Worm (Caenorhabditis elegans): ENCODE data around the gene dre-1.
A peak's percentile ranks its signal among the peaks of the same experiment; 100 is the strongest.

The dre-1 gene

DNA sequence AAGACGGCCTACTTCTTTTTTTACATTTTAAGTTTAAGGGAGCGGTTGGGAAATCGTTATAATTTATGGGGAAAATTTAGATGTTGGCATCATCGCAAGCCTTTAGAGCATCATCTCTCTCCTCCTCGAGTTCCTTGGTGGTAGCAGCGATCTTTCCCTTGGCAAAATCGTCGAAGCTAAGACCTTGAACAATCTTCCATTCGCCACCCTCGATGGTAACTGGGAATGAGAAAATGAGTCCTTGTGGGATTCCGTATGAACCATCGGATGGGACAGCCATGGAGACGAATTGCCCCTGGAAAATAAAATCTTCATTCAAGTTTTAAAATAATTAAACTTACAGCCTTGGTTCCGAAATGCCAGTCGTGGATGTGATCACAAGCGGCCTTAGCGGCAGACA, 31.0 kb downstream of the dre-1 start:
- TF ChIP-seq mdl-1 (tag; optimal IDR thresholded peaks at IDR 0.05) (no peak), nhr-237 (tag; optimal IDR thresholded peaks at IDR 0.05) (no peak), ztf-4 (tag; optimal IDR thresholded peaks at IDR 0.05) (no peak), lin-15B (tag; optimal IDR thresholded peaks at IDR 0.05) (no peak), nhr-25 (tag; optimal IDR thresholded peaks at IDR 0.05) (no peak), unc-62 (GFP tag; optimal IDR thresholded peaks at IDR 0.05) (no peak), nhr-12 (tag; optimal IDR thresholded peaks at IDR 0.05) (no peak), eor-1 (tag; optimal IDR thresholded peaks at IDR 0.05) (no peak)

DNA sequence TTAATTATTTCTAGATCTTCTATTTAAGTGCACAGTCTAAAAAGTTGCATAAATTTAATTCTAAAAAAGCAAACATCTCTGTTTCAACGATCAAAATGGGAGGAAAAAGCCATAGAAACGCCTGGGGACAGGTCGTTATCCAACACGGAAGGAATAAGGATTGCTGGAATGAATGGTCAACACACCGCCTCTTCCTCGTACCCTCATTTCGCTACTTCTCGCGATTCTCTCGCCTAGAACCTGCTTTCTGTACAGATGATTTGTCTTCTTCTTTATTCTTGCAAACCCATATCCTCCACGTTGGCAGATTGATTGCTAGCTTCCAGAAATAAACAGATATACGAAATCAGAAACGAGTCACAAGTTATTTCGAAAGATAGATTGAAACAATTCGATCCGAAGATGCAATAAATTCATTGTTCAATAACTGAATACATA, 31.4 kb downstream of the dre-1 start, which contains the start of gene dpy-11:
TSS of gene dpy-11 (minus strand) at position 354 of the 438 bp plus-strand sequence.
- TF ChIP-seq fkh-10 (GFP tag; optimal IDR thresholded peaks at IDR 0.05), result no peak
- TF ChIP-seq lsy-12 (tag; optimal IDR thresholded peaks at IDR 0.05), result peak; percentile 46
- TF ChIP-seq nhr-43 (tag; optimal IDR thresholded peaks at IDR 0.05; ENCODE audit: poor library complexity, severe bottlenecking), result peak; percentile 85
- no peak for TF ChIP-seq ztf-4 (tag; optimal IDR thresholded peaks at IDR 0.05)
- peak; percentile 66 for TF ChIP-seq nhr-23 (tag; optimal IDR thresholded peaks at IDR 0.05)
- TF ChIP-seq lin-39 (tag; optimal IDR thresholded peaks at IDR 0.05), result peak; percentile 24
- peak; percentile 66 for TF ChIP-seq nhr-25 (tag; optimal IDR thresholded peaks at IDR 0.05)
- peak; percentile 29 for TF ChIP-seq elt-2 (tag; optimal IDR thresholded peaks at IDR 0.05)
- peak; percentile 43 for TF ChIP-seq tbx-2 (tag; optimal IDR thresholded peaks at IDR 0.05)
- peak; percentile 10 for TF ChIP-seq ceh-28 (tag; optimal IDR thresholded peaks at IDR 0.05)
- peak; percentile 99 for TF ChIP-seq ama-1 (optimal IDR thresholded peaks at IDR 0.05)
- TF ChIP-seq egl-5 (tag; optimal IDR thresholded peaks at IDR 0.05), result peak; percentile 52
- TF ChIP-seq snpc-4 (tag; optimal IDR thresholded peaks at IDR 0.05), result no peak
- no peak for TF ChIP-seq lin-15B (tag; optimal IDR thresholded peaks at IDR 0.05)
- TF ChIP-seq elt-3 (tag; optimal IDR thresholded peaks at IDR 0.05), result peak in 1 of 3 experiments; percentile 85
- peak; percentile 14 for TF ChIP-seq nfya-1 (tag; optimal IDR thresholded peaks at IDR 0.05; ENCODE audit: insufficient read depth)

DNA sequence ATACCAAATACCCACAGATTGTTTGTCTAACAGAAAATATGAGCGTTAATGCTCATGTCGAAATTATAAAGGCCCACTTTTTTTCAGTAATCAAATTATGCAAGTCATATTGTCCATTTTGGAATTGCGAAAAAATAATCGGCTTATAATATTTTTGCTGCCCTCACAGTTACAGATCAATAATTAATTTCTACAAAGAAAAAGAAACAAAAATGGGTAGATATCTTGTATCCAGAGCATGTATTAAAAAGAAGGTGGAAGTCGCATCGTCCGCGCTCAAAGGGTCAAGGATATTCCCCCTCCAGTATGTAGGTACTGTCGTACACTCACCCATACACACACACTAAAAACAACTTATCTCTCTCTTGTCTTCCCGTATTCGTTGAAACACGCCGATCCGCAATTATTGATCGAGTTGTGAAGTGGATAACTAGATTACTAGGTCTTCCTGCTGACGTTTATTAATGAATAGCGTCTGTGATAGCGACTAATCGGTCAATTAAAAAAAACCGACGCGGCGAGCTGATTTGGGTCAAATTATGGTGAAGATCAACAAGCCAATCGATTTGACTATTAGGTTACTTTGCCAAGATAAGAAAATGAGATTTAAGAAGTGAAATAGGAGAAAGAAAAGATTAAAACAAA, 32.4 kb downstream of the dre-1 start:
- TF ChIP-seq daf-12 (tag; optimal IDR thresholded peaks at IDR 0.05) (no peak), ceh-28 (tag; optimal IDR thresholded peaks at IDR 0.05) (peak; percentile 46), nhr-43 (tag; optimal IDR thresholded peaks at IDR 0.05; ENCODE audit: poor library complexity, severe bottlenecking) (peak; percentile 18), nhr-23 (tag; optimal IDR thresholded peaks at IDR 0.05) (peak; percentile 92)

DNA sequence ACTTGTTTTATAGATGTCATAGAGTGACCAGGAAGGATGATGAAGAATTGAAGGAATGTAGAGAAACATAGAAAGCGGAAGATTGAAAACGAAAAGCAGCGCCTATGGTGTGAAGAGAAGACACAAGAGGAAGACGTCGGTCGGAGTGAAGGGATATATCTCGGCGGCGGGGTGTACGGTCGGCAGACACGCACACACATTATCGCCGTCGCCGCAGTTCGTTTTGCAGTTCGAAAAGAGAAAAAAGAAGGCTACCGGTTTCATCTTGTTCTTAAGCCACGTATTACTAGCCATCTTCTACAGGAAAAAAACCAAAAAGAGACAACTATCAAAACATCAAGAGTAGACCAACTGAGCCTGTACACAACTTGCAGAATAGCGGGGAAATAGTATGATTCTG, 32.9 kb downstream of the dre-1 start:
- TF ChIP-seq ceh-9 (tag; optimal IDR thresholded peaks at IDR 0.05) (no peak), ceh-82 (tag; optimal IDR thresholded peaks at IDR 0.05) (no peak), fkh-10 (GFP tag; optimal IDR thresholded peaks at IDR 0.05) (no peak), jun-1 (tag; optimal IDR thresholded peaks at IDR 0.05) (no peak), nhr-25 (tag; optimal IDR thresholded peaks at IDR 0.05) (peak; percentile 68), nhr-77 (tag; optimal IDR thresholded peaks at IDR 0.05) (no peak), ceh-28 (tag; optimal IDR thresholded peaks at IDR 0.05) (no peak), eor-1 (tag; optimal IDR thresholded peaks at IDR 0.05) (no peak), snpc-4 (tag; optimal IDR thresholded peaks at IDR 0.05) (no peak), egl-27 (tag; optimal IDR thresholded peaks at IDR 0.05) (no peak), R02D3.7 (tag; optimal IDR thresholded peaks at IDR 0.05) (no peak), fkh-2 (tag; optimal IDR thresholded peaks at IDR 0.05) (no peak), tbx-2 (tag; optimal IDR thresholded peaks at IDR 0.05) (no peak), nhr-67 (tag; optimal IDR thresholded peaks at IDR 0.05) (no peak), ceh-16 (tag; optimal IDR thresholded peaks at IDR 0.05) (no peak), skn-1 (tag; optimal IDR thresholded peaks at IDR 0.05) (no peak), ztf-11 (tag; optimal IDR thresholded peaks at IDR 0.05) (no peak), nhr-43 (tag; optimal IDR thresholded peaks at IDR 0.05; ENCODE audit: poor library complexity, severe bottlenecking) (peak; percentile 28), nhr-23 (tag; optimal IDR thresholded peaks at IDR 0.05) (peak; percentile 1), nhr-28 (tag; optimal IDR thresholded peaks at IDR 0.05) (no peak), unc-62 (GFP tag; optimal IDR thresholded peaks at IDR 0.05) (no peak), nhr-12 (tag; optimal IDR thresholded peaks at IDR 0.05) (no peak), aly-2 (tag; optimal IDR thresholded peaks at IDR 0.05) (no peak)
